In genomic region chrII:4494532-4494931, ce11 we compare ENCODE assay signal across 5 worm cellular contexts.
TF ChIP-seq lines count a peak whose summit lies in the region.

No protein-coding gene starts in this region.

TF ChIP-seq in whole organism, L1 larva, 84 proteins besides CTCF, POLR2A, EP300 and RAD21:
- TF ChIP-seq mef-2 (tag; optimal IDR thresholded peaks at IDR 0.05; lab: Kevin White, UChicago) (peak; percentile 52), unc-130 (tag; optimal IDR thresholded peaks at IDR 0.05; lab: Kevin White, UChicago) (no peak), snu-23 (GFP tag; optimal IDR thresholded peaks at IDR 0.05; lab: Kevin White, UChicago) (peak; percentile 27), lin-13 (GFP tag; optimal IDR thresholded peaks at IDR 0.05; lab: Kevin White, UChicago) (peak; percentile 5), lin-39 (tag; optimal IDR thresholded peaks at IDR 0.05; lab: Kevin White, UChicago) (peak; percentile 38), nhr-19 (GFP tag; conservative IDR thresholded peaks at IDR 0.05; lab: Robert Waterston, UW) (peak; percentile 29; the same call in 1 of the 2 replicates), lsy-2 (tag; optimal IDR thresholded peaks at IDR 0.05; lab: Kevin White, UChicago) (peak; percentile 24 to 49), nhr-71 (tag; optimal IDR thresholded peaks at IDR 0.05; lab: Kevin White, UChicago) (peak; percentile 78), hlh-4 (tag; optimal IDR thresholded peaks at IDR 0.05; lab: Kevin White, UChicago) (no peak), nhr-20 (tag; optimal IDR thresholded peaks at IDR 0.05; lab: Kevin White, UChicago) (peak; percentile 35), efl-1 (optimal IDR thresholded peaks at IDR 0.05; lab: Kevin White, UChicago) (peak in 1 of 2 experiments; percentile 13), efl-1 (GFP tag; optimal IDR thresholded peaks at IDR 0.05 in 1 of 2; lab: Kevin White, UChicago) (no peak), lin-14 (GFP tag; optimal IDR thresholded peaks at IDR 0.05; lab: Kevin White, UChicago) (peak; percentile 81), rnt-1 (tag; optimal IDR thresholded peaks at IDR 0.05; lab: Kevin White, UChicago) (peak; percentile 64), aly-2 (tag; optimal IDR thresholded peaks at IDR 0.05; lab: Kevin White, UChicago) (no peak), hpl-2 (GFP tag; optimal IDR thresholded peaks at IDR 0.05; lab: Kevin White, UChicago) (no peak), nhr-84 (tag; optimal IDR thresholded peaks at IDR 0.05; lab: Kevin White, UChicago) (no peak)

TF ChIP-seq in whole organism, L2 larva, 48 proteins besides CTCF, POLR2A, EP300 and RAD21:
- TF ChIP-seq F13H6.1 (tag; optimal IDR thresholded peaks at IDR 0.05; lab: Kevin White, UChicago) (peak; percentile 48), C34F6.9 (tag; optimal IDR thresholded peaks at IDR 0.05; lab: Kevin White, UChicago) (peak; percentile 36), lin-11 (tag; optimal IDR thresholded peaks at IDR 0.05; lab: Kevin White, UChicago) (no peak), sma-9 (GFP tag; optimal IDR thresholded peaks at IDR 0.05; lab: Kevin White, UChicago) (peak; percentile 69), sma-9 (tag; optimal IDR thresholded peaks at IDR 0.05; lab: Kevin White, UChicago) (no peak), lsy-2 (tag; optimal IDR thresholded peaks at IDR 0.05; lab: Kevin White, UChicago) (peak in 1 of 2 experiments; percentile 45), nhr-129 (tag; optimal IDR thresholded peaks at IDR 0.05; lab: Kevin White, UChicago) (peak; percentile 71), ceh-16 (tag; optimal IDR thresholded peaks at IDR 0.05; lab: Kevin White, UChicago) (no peak), R02D3.7 (tag; optimal IDR thresholded peaks at IDR 0.05; lab: Kevin White, UChicago) (no peak)

TF ChIP-seq in whole organism, L3 larva, 47 proteins besides CTCF, POLR2A, EP300 and RAD21:
- TF ChIP-seq nhr-76 (tag; optimal IDR thresholded peaks at IDR 0.05; lab: Kevin White, UChicago), result no peak
- no peak for TF ChIP-seq nhr-67 (tag; optimal IDR thresholded peaks at IDR 0.05; lab: Kevin White, UChicago)
- TF ChIP-seq elt-3 (tag; optimal IDR thresholded peaks at IDR 0.05; lab: Kevin White, UChicago), result no peak
- no peak for TF ChIP-seq jun-1 (tag; optimal IDR thresholded peaks at IDR 0.05; lab: Kevin White, UChicago)
- TF ChIP-seq nhr-23 (tag; optimal IDR thresholded peaks at IDR 0.05; lab: Kevin White, UChicago), result no peak
- no peak for TF ChIP-seq lsy-12 (tag; optimal IDR thresholded peaks at IDR 0.05; lab: Kevin White, UChicago)
- TF ChIP-seq pqm-1 (tag; optimal IDR thresholded peaks at IDR 0.05; lab: Kevin White, UChicago), result no peak
- TF ChIP-seq nhr-237 (tag; optimal IDR thresholded peaks at IDR 0.05; lab: Kevin White, UChicago), result no peak
- TF ChIP-seq fos-1 (tag; optimal IDR thresholded peaks at IDR 0.05; lab: Kevin White, UChicago), result no peak
- TF ChIP-seq skn-1 (tag; optimal IDR thresholded peaks at IDR 0.05; lab: Kevin White, UChicago), result no peak
- no peak for TF ChIP-seq ceh-16 (tag; optimal IDR thresholded peaks at IDR 0.05; lab: Kevin White, UChicago)
- peak; percentile 19 for TF ChIP-seq nfya-1 (tag; optimal IDR thresholded peaks at IDR 0.05; lab: Kevin White, UChicago; ENCODE audit: insufficient read depth)
- TF ChIP-seq lin-39 (tag; optimal IDR thresholded peaks at IDR 0.05; lab: Kevin White, UChicago), result peak; percentile 31
- no peak for TF ChIP-seq pha-4 (tag; optimal IDR thresholded peaks at IDR 0.05; lab: Kevin White, UChicago)

TF ChIP-seq in whole organism, L4 larva, 104 proteins besides CTCF, POLR2A, EP300 and RAD21:
- TF ChIP-seq nhr-11 (tag; optimal IDR thresholded peaks at IDR 0.05; lab: Kevin White, UChicago) (peak; percentile 60), daf-19 (GFP tag; conservative IDR thresholded peaks at IDR 0.05; lab: Robert Waterston, UW) (0 out of 2 replicates have a peak, but pooled peaks have one; percentile 30), lsy-2 (tag; optimal IDR thresholded peaks at IDR 0.05; lab: Kevin White, UChicago) (peak in 1 of 2 experiments; percentile 7), T20F7.1 (GFP tag; optimal IDR thresholded peaks at IDR 0.05; lab: Kevin White, UChicago) (no peak), ceh-44 (GFP tag; IDR thresholded peaks at IDR 0.05; lab: Robert Waterston, UW) (no peak), zfp-2 (tag; optimal IDR thresholded peaks at IDR 0.05; lab: Kevin White, UChicago) (no peak), lin-38 (GFP tag; IDR thresholded peaks at IDR 0.05; lab: Robert Waterston, UW) (no peak), hlh-11 (tag; optimal IDR thresholded peaks at IDR 0.05; lab: Kevin White, UChicago) (peak; percentile 56), zfp-3 (GFP tag; conservative IDR thresholded peaks at IDR 0.05; lab: Robert Waterston, UW) (no peak), F37D6.2 (tag; optimal IDR thresholded peaks at IDR 0.05; lab: Kevin White, UChicago) (no peak), ctbp-1 (GFP tag; IDR thresholded peaks at IDR 0.05; lab: Robert Waterston, UW) (0 out of 2 replicates have a peak, but pooled peaks have one; percentile 35), daf-16 (GFP tag; optimal IDR thresholded peaks at IDR 0.05; lab: Kevin White, UChicago) (peak in 1 of 2 experiments; percentile 49), daf-16 (tag; optimal IDR thresholded peaks at IDR 0.05; lab: Kevin White, UChicago) (no peak), hlh-30 (tag; optimal IDR thresholded peaks at IDR 0.05; lab: Kevin White, UChicago; ENCODE audit: insufficient read depth) (peak; percentile 15)

TF ChIP-seq in whole organism, mixed stage, embryonic, 35 proteins besides CTCF, POLR2A, EP300 and RAD21:
- TF ChIP-seq nhr-2 (tag; optimal IDR thresholded peaks at IDR 0.05; lab: Kevin White, UChicago) (no peak), nhr-237 (tag; optimal IDR thresholded peaks at IDR 0.05; lab: Kevin White, UChicago) (no peak), hlh-1 (tag; optimal IDR thresholded peaks at IDR 0.05; lab: Kevin White, UChicago) (peak; percentile 87), ceh-83 (GFP tag; optimal IDR thresholded peaks at IDR 0.05; lab: Kevin White, UChicago) (no peak), snpc-4 (tag; optimal IDR thresholded peaks at IDR 0.05; lab: Kevin White, UChicago) (no peak), bed-3 (GFP tag; optimal IDR thresholded peaks at IDR 0.05; lab: Kevin White, UChicago) (no peak)
TF ChIP-seq in whole organism, mixed stage, embryonic: peak in this region for 1.

Comparison
In these comparisons a context has a peak if more than half of its experiments do, and no peak if none do; other contexts are left out.
1. Of the 29 proteins assayed by ChIP-seq in both whole organism, L4 larva and whole organism, L1 larva: peak only in whole organism, L4 larva: nhr-11; only in whole organism, L1 larva: lin-13 and lin-39; in both: none; in neither: 25; mixed calls (peak in some experiments, not most) for 1.